Worm (Caenorhabditis elegans) whole organism, late embryonic: ENCODE data around the gene cey-4.

Experiments used
- K09A11.1 ChIP-seq: sonication (generic microtip); optimal IDR thresholded peaks from 2 replicates; lab custom pipeline; 2017; ENCODE audit warnings: antibody characterized with exemption, mild to moderate bottlenecking, missing genetic modification characterization, missing compliant biosample characterization; ENCODE audit not compliant: insufficient read depth
- ama-1 ChIP-seq: fragments of 150-350 bp; optimal IDR thresholded peaks from 2 replicates; lab custom pipeline; 2014
- gmeb-2 ChIP-seq: sonication (generic microtip); optimal IDR thresholded peaks from 2 replicates; lab custom pipeline; 2016; ENCODE audit warnings: missing genetic modification characterization, inconsistent platforms, missing compliant biosample characterization
- hlh-8 ChIP-seq: sonication (generic microtip); optimal IDR thresholded peaks from 2 replicates; lab custom pipeline; 2016; ENCODE audit warnings: missing genotype, missing genetic modification characterization, missing compliant biosample characterization
- lin-11 ChIP-seq: fragments of 200-800 bp; sonication (Bioruptor generic); optimal IDR thresholded peaks from 2 replicates; lab custom pipeline; 2018; ENCODE audit warnings: mild to moderate bottlenecking, missing genetic modification characterization, missing compliant biosample characterization
- nhr-232 ChIP-seq: sonication (generic microtip); optimal IDR thresholded peaks from 2 replicates; lab custom pipeline; 2016; ENCODE audit warnings: missing genetic modification characterization, missing compliant biosample characterization
- pha-2 ChIP-seq: sonication (generic microtip); optimal IDR thresholded peaks from 2 replicates; lab custom pipeline; 2017; ENCODE audit warnings: mild to moderate bottlenecking, missing genetic modification characterization, missing compliant biosample characterization
- pqm-1 ChIP-seq: sonication (generic microtip); optimal IDR thresholded peaks from 2 replicates; lab custom pipeline; 2016; ENCODE audit warnings: missing genetic modification characterization, missing compliant biosample characterization

DNA sequence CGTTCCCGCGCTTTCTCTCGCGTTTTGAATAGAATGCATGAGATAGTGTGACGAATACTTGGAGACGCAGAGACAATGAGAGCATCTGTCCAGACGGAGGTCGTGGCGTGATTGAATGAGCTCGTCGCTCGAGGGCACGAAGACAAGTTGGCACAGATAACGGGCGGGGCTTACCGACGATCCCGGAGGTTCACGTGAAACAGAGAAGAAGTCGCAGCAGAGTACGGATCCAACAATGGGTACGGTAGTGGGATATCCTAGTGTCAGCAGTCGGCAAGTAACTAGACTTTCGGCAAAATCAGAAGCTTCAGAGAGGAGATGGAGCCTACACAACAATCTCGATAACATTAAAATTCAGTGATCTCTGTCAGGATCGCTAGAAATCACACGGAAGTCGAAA is 48.7 kb downstream of the cey-4 start:
- TF ChIP-seq lin-11 (tag; lab: Kevin White, UChicago) (no peak), pha-2 (tag; lab: Kevin White, UChicago) (no peak), ama-1 (lab: Kevin White, UChicago) (no peak), nhr-232 (tag; lab: Kevin White, UChicago) (no peak), gmeb-2 (no peak), K09A11.1 (tag; lab: Kevin White, UChicago) (no peak), pqm-1 (tag; lab: Kevin White, UChicago) (no peak), hlh-8 (tag; lab: Kevin White, UChicago) (no peak)
